Worm (Caenorhabditis elegans): ENCODE data around the gene cgr-1.

ce11 chrX:3611740-3612139 lies 11.5 kb upstream of the cgr-1 start:
- TF ChIP-seq dao-5 (tag; optimal IDR thresholded peaks at IDR 0.05) (no peak), W03F9.2 (tag; optimal IDR thresholded peaks at IDR 0.05) (no peak), him-1 (tag; optimal IDR thresholded peaks at IDR 0.05) (no peak)

Data from whole organism, L4/young adult.